Fruit fly (Drosophila melanogaster) whole organism, prepupa: ENCODE data around the gene CG14960.

ENCODE experiments used
- Blimp-1 ChIP-seq: fragments of 200-800 bp; sonication (Bioruptor generic); optimal IDR thresholded peaks from 3 replicates; lab custom pipeline; 2017; ENCODE audit warnings: missing biosample characterization, missing genetic modification characterization, mild to moderate bottlenecking, moderate library complexity, missing genetic modification reagents
- CG10631 ChIP-seq: fragments of 200-800 bp; sonication (Bioruptor generic); optimal IDR thresholded peaks from 2 replicates; lab custom pipeline; 2016; ENCODE audit warnings: missing biosample characterization, missing genetic modification characterization
- CG10669 ChIP-seq: fragments of 200-800 bp; sonication (Bioruptor generic); optimal IDR thresholded peaks from 3 replicates; lab custom pipeline; 2018; ENCODE audit warnings: missing biosample characterization, mild to moderate bottlenecking, missing genetic modification characterization, moderate library complexity
- CG11294 ChIP-seq: fragments of 200-800 bp; sonication (Bioruptor generic); IDR thresholded peaks from 2 replicates; pipeline ENCODE4 v1.3.6; 2022; ENCODE audit warnings: missing biosample characterization, missing genetic modification characterization
- CG11762 ChIP-seq: fragments of 200-800 bp; sonication (Bioruptor generic); optimal IDR thresholded peaks from 3 replicates; lab custom pipeline; 2016; ENCODE audit warnings: missing biosample characterization, missing genetic modification characterization; ENCODE audit not compliant: insufficient read depth
- CG15336 ChIP-seq: fragments of 200-800 bp; sonication (Bioruptor generic); IDR thresholded peaks from 2 replicates; pipeline ENCODE4 v1.3.6; 2022; ENCODE audit warnings: missing biosample characterization, missing genetic modification characterization
- CG16779 ChIP-seq: fragments of 200-800 bp; sonication (Bioruptor generic); optimal IDR thresholded peaks from 3 replicates; lab custom pipeline; 2017; ENCODE audit warnings: missing biosample characterization, mild to moderate bottlenecking, missing genetic modification characterization
- CG3032 ChIP-seq: fragments of 200-800 bp; optimal IDR thresholded peaks from 2 replicates; lab custom pipeline; 2019; ENCODE audit warnings: missing biosample characterization, mild to moderate bottlenecking, missing genetic modification characterization, moderate library complexity
- CG32006 ChIP-seq: fragments of 200-800 bp; sonication (Bioruptor generic); optimal IDR thresholded peaks from 3 replicates; lab custom pipeline; 2017; ENCODE audit warnings: missing biosample characterization, mild to moderate bottlenecking, missing genetic modification characterization
- CG34406 ChIP-seq: fragments of 200-800 bp; sonication (Bioruptor generic); optimal IDR thresholded peaks from 3 replicates; lab custom pipeline; 2016; ENCODE audit warnings: missing biosample characterization, missing genetic modification characterization
- CG3919 ChIP-seq: fragments of 200-800 bp; sonication (Bioruptor generic); optimal IDR thresholded peaks from 3 replicates; lab custom pipeline; 2016; ENCODE audit warnings: missing biosample characterization, missing genetic modification characterization
- CG4318 ChIP-seq: fragments of 200-800 bp; sonication (Bioruptor generic); optimal IDR thresholded peaks from 3 replicates; lab custom pipeline; 2017; ENCODE audit warnings: missing biosample characterization, mild to moderate bottlenecking, missing genetic modification characterization
- CG6163 ChIP-seq: fragments of 200-800 bp; sonication (Bioruptor generic); IDR thresholded peaks from 3 replicates; pipeline ENCODE4 v1.3.6; 2022; ENCODE audit warnings: missing biosample characterization, missing genetic modification characterization
- CG6276 ChIP-seq: fragments of 200-800 bp; sonication (Bioruptor generic); optimal IDR thresholded peaks from 2 replicates; lab custom pipeline; 2017; ENCODE audit warnings: missing biosample characterization, mild to moderate bottlenecking, missing genetic modification characterization
- CG6792 ChIP-seq: fragments of 200-800 bp; sonication (Bioruptor generic); optimal IDR thresholded peaks from 3 replicates; lab custom pipeline; 2016; ENCODE audit warnings: missing biosample characterization, missing genetic modification characterization
- CG7368 ChIP-seq: fragments of 200-800 bp; sonication (Bioruptor generic); optimal IDR thresholded peaks from 3 replicates; lab custom pipeline; 2016; ENCODE audit warnings: missing biosample characterization, missing genetic modification characterization
- CG8319 ChIP-seq: fragments of 200-800 bp; sonication (Bioruptor generic); optimal IDR thresholded peaks from 3 replicates; lab custom pipeline; 2016; ENCODE audit warnings: missing biosample characterization, missing genetic modification characterization
- CG8632 ChIP-seq: fragments of 200-800 bp; sonication (Bioruptor generic); optimal IDR thresholded peaks from 3 replicates; lab custom pipeline; 2016; ENCODE audit warnings: missing biosample characterization, missing genetic modification characterization
- CG9139 ChIP-seq: fragments of 200-800 bp; sonication (Bioruptor generic); optimal IDR thresholded peaks from 3 replicates; lab custom pipeline; 2017; ENCODE audit warnings: missing biosample characterization, mild to moderate bottlenecking, missing genetic modification characterization
- Eip75B ChIP-seq: fragments of 200-800 bp; sonication (Bioruptor generic); optimal IDR thresholded peaks from 3 replicates; lab custom pipeline; 2016; ENCODE audit warnings: missing biosample characterization, missing genetic modification characterization
- Eip78C ChIP-seq: fragments of 200-800 bp; sonication (Bioruptor generic); peaks from one replicate; lab custom pipeline; 2016; ENCODE audit warnings: missing biosample characterization, missing genetic modification characterization
- Eip93F ChIP-seq: fragments of 200-800 bp; sonication (Bioruptor generic); optimal IDR thresholded peaks from 2 replicates; lab custom pipeline; 2016; ENCODE audit warnings: missing biosample characterization, mild to moderate bottlenecking, missing genetic modification characterization
- Ets96B ChIP-seq: fragments of 200-800 bp; optimal IDR thresholded peaks from 2 replicates; lab custom pipeline; 2019; ENCODE audit warnings: missing biosample characterization, mild to moderate bottlenecking, missing genetic modification characterization, moderate library complexity
- Gug ChIP-seq: fragments of 200-800 bp; sonication (Bioruptor generic); IDR thresholded peaks from 2 replicates; pipeline ENCODE4 v1.3.6; 2022; ENCODE audit warnings: missing biosample characterization, missing genetic modification characterization
- Hr38 ChIP-seq: sonication (Bioruptor generic); optimal IDR thresholded peaks from 2 replicates; lab custom pipeline; 2016; ENCODE audit warnings: missing biosample characterization, missing genetic modification characterization
- Hr39 ChIP-seq: fragments of 200-800 bp; sonication (Bioruptor generic); optimal IDR thresholded peaks from 2 replicates; lab custom pipeline; 2016; ENCODE audit warnings: missing biosample characterization, missing genetic modification characterization
- Hr4 ChIP-seq: fragments of 200-800 bp; sonication (Bioruptor generic); optimal IDR thresholded peaks from 3 replicates; lab custom pipeline; 2016; ENCODE audit warnings: missing biosample characterization, missing genetic modification characterization
- Met ChIP-seq: fragments of 200-800 bp; sonication (Bioruptor generic); optimal IDR thresholded peaks from 3 replicates; lab custom pipeline; 2016; ENCODE audit warnings: missing biosample characterization, missing genetic modification characterization
- OdsH ChIP-seq: fragments of 200-800 bp; sonication (Bioruptor generic); optimal IDR thresholded peaks from 3 replicates; lab custom pipeline; 2016; ENCODE audit warnings: missing biosample characterization, missing genetic modification characterization
- Smox ChIP-seq: fragments of 200-800 bp; sonication (Bioruptor generic); optimal IDR thresholded peaks from 3 replicates; lab custom pipeline; 2016; ENCODE audit warnings: missing biosample characterization, missing genetic modification characterization
- Sox14 ChIP-seq: fragments of 200-800 bp; sonication (Bioruptor generic); optimal IDR thresholded peaks from 3 replicates; lab custom pipeline; 2016; ENCODE audit warnings: missing biosample characterization, missing genetic modification characterization
- Sox15 ChIP-seq: fragments of 200-800 bp; sonication (Bioruptor generic); optimal IDR thresholded peaks from 3 replicates; lab custom pipeline; 2016; ENCODE audit warnings: missing biosample characterization, missing genetic modification characterization
- achi ChIP-seq: fragments of 200-800 bp; sonication (Bioruptor generic); optimal IDR thresholded peaks from 3 replicates; lab custom pipeline; 2016; ENCODE audit warnings: missing biosample characterization, missing genetic modification characterization
- acj6 ChIP-seq: fragments of 200-800 bp; sonication (Bioruptor generic); optimal IDR thresholded peaks from 3 replicates; lab custom pipeline; 2016; ENCODE audit warnings: missing biosample characterization, missing genetic modification characterization
- cyc ChIP-seq: fragments of 200-800 bp; sonication (Bioruptor generic); optimal IDR thresholded peaks from 3 replicates; lab custom pipeline; 2016; ENCODE audit warnings: missing biosample characterization, missing genetic modification characterization
- eg ChIP-seq: fragments of 200-800 bp; sonication (Bioruptor generic); IDR thresholded peaks from 3 replicates; pipeline ENCODE4 v1.3.6; 2022; ENCODE audit warnings: missing biosample characterization, missing genetic modification characterization
- esn ChIP-seq: fragments of 200-800 bp; sonication (Bioruptor generic); optimal IDR thresholded peaks from 2 replicates; lab custom pipeline; 2016; ENCODE audit warnings: missing biosample characterization, mild to moderate bottlenecking, missing genetic modification characterization, moderate library complexity
- fd59A ChIP-seq: fragments of 200-800 bp; sonication (Bioruptor generic); optimal IDR thresholded peaks from 2 replicates; lab custom pipeline; 2017; ENCODE audit warnings: missing biosample characterization, mild to moderate bottlenecking, missing genetic modification characterization, missing genetic modification reagents
- fd85E ChIP-seq: fragments of 200-800 bp; sonication (Bioruptor generic); optimal IDR thresholded peaks from 3 replicates; lab custom pipeline; 2016; ENCODE audit warnings: missing biosample characterization, missing genetic modification characterization
- fkh ChIP-seq: fragments of 200-800 bp; sonication (Bioruptor generic); optimal IDR thresholded peaks from 3 replicates; lab custom pipeline; 2017; ENCODE audit warnings: missing biosample characterization, mild to moderate bottlenecking, missing genetic modification characterization, moderate library complexity
- lz ChIP-seq: fragments of 200-800 bp; sonication (Bioruptor generic); optimal IDR thresholded peaks from 3 replicates; lab custom pipeline; 2016; ENCODE audit warnings: missing biosample characterization, missing genetic modification characterization
- net ChIP-seq: fragments of 200-800 bp; sonication (Bioruptor generic); optimal IDR thresholded peaks from 3 replicates; lab custom pipeline; 2016; ENCODE audit warnings: missing biosample characterization, missing genetic modification characterization
- pdm3 ChIP-seq: fragments of 200-800 bp; sonication (Bioruptor generic); optimal IDR thresholded peaks from 3 replicates; lab custom pipeline; 2016; ENCODE audit warnings: missing biosample characterization, missing genetic modification characterization
- spab ChIP-seq: fragments of 200-800 bp; sonication (Bioruptor generic); optimal IDR thresholded peaks from 2 replicates; lab custom pipeline; 2017; ENCODE audit warnings: missing biosample characterization, mild to moderate bottlenecking, missing genetic modification characterization, missing genetic modification reagents
- ss ChIP-seq, 2 experiments: fragments of 200-800 bp; sonication (Bioruptor generic); optimal IDR thresholded peaks; 2 replicates in 1 of 2; 3 replicates in 1 of 2; lab custom pipeline; 2017 to 2018; ENCODE audit warnings: mild to moderate bottlenecking in 2 of 2, missing biosample characterization in 2 of 2, missing genetic modification characterization in 2 of 2, moderate library complexity in 1 of 2
- svp ChIP-seq: fragments of 200-800 bp; sonication (Bioruptor generic); peaks from one replicate; lab custom pipeline; 2016; ENCODE audit warnings: missing biosample characterization, missing genetic modification characterization
- topi ChIP-seq: fragments of 200-800 bp; sonication (Bioruptor generic); optimal IDR thresholded peaks from 3 replicates; lab custom pipeline; 2016; ENCODE audit warnings: missing biosample characterization, missing genetic modification characterization

CG14960 gene

dm6 chr3L:3300345-3300744 lies 29.5 kb downstream of the CG14960 start (continued):
- TF ChIP-seq ss (GFP tag; optimal IDR thresholded peaks at IDR 0.05; lab: Kevin White, UChicago), result no peak
- TF ChIP-seq CG3919, result peak; percentile 64
- TF ChIP-seq fd59A, result no peak
- TF ChIP-seq CG9139 (GFP tag; lab: Kevin White, UChicago), result no peak
- no peak for TF ChIP-seq Gug (GFP tag; lab: Robert Waterston, UW)
- TF ChIP-seq lz (GFP tag; lab: Kevin White, UChicago), result peak; percentile 67
- peak; percentile 78 for TF ChIP-seq cyc
- peak; percentile 47 for TF ChIP-seq CG34406 (GFP tag; lab: Kevin White, UChicago)
- TF ChIP-seq Sox15 (GFP tag; lab: Kevin White, UChicago), result no peak
- no peak for TF ChIP-seq spab (GFP tag; lab: Kevin White, UChicago)
- peak; percentile 33 for TF ChIP-seq CG10631 (GFP tag; lab: Kevin White, UChicago)
- peak; percentile 53 for TF ChIP-seq Hr4 (GFP tag; lab: Kevin White, UChicago)
- no peak for TF ChIP-seq Eip93F (GFP tag; lab: Kevin White, UChicago)
- peak; percentile 13 for TF ChIP-seq acj6 (GFP tag; lab: Kevin White, UChicago)
- TF ChIP-seq Eip78C (GFP tag; lab: Kevin White, UChicago), result peak; percentile 69
- no peak for TF ChIP-seq CG11294 (GFP tag; lab: Robert Waterston, UW)
- TF ChIP-seq eg (GFP tag; lab: Robert Waterston, UW), result peak; percentile 79
- peak; percentile 31 for TF ChIP-seq CG6276 (GFP tag; lab: Kevin White, UChicago)
- TF ChIP-seq Smox (GFP tag; lab: Kevin White, UChicago), result peak; percentile 50
- TF ChIP-seq CG4318 (GFP tag; lab: Kevin White, UChicago), result no peak
- no peak for TF ChIP-seq CG6163 (GFP tag; lab: Robert Waterston, UW)
- TF ChIP-seq Blimp-1 (GFP tag; lab: Kevin White, UChicago), result peak; percentile 12
- peak; percentile 84 for TF ChIP-seq svp
- no peak for TF ChIP-seq Eip75B (GFP tag; lab: Kevin White, UChicago)

- TF ChIP-seq svp, result peak; percentile 62
- peak; percentile 4 for TF ChIP-seq Ets96B (tag; lab: Kevin White, UChicago)
- TF ChIP-seq CG6792 (GFP tag; lab: Kevin White, UChicago), result peak; percentile 24
- peak; percentile 16 for TF ChIP-seq Hr39
- peak; percentile 43; the same call in 1 of the 2 replicates for TF ChIP-seq CG11294 (GFP tag; lab: Robert Waterston, UW)
- TF ChIP-seq CG8632 (GFP tag; lab: Kevin White, UChicago), result no peak
- peak; percentile 17 for TF ChIP-seq lz (GFP tag; lab: Kevin White, UChicago)
- TF ChIP-seq achi (GFP tag; lab: Kevin White, UChicago), result peak; percentile 42
- peak; percentile 27 for TF ChIP-seq topi (GFP tag; lab: Kevin White, UChicago)
- peak; percentile 59 for TF ChIP-seq Gug (GFP tag; lab: Robert Waterston, UW)
- TF ChIP-seq OdsH (GFP tag; lab: Kevin White, UChicago), result peak; percentile 63
- TF ChIP-seq Eip75B (GFP tag; lab: Kevin White, UChicago), result peak; percentile 19
- TF ChIP-seq esn (GFP tag; lab: Kevin White, UChicago), result peak; percentile 13
- peak; percentile 74 for TF ChIP-seq CG32006 (GFP tag; lab: Kevin White, UChicago)
- peak; percentile 83 for TF ChIP-seq CG15336 (GFP tag; lab: Robert Waterston, UW)
- no peak for TF ChIP-seq fd85E (GFP tag; lab: Kevin White, UChicago)
- no peak for TF ChIP-seq CG8319 (GFP tag; lab: Kevin White, UChicago)
- TF ChIP-seq Smox (GFP tag; lab: Kevin White, UChicago), result peak; percentile 14
- peak; percentile 39 for TF ChIP-seq net (GFP tag; lab: Kevin White, UChicago)
- peak; percentile 32 for TF ChIP-seq Met (GFP tag; lab: Kevin White, UChicago)
- TF ChIP-seq Sox14 (GFP tag; lab: Kevin White, UChicago), result peak; percentile 45
- TF ChIP-seq fkh, result peak; percentile 92
- TF ChIP-seq CG9139 (GFP tag; lab: Kevin White, UChicago), result no peak
- TF ChIP-seq Eip93F (GFP tag; lab: Kevin White, UChicago), result no peak
- no peak for TF ChIP-seq CG7368 (GFP tag; lab: Kevin White, UChicago)
- TF ChIP-seq CG3919, result peak; percentile 36
- TF ChIP-seq fd59A, result no peak
- peak; percentile 77 for TF ChIP-seq CG6276 (GFP tag; lab: Kevin White, UChicago)
- no peak for TF ChIP-seq Hr38 (GFP tag; lab: Kevin White, UChicago)
- no peak for TF ChIP-seq CG3032
- no peak for TF ChIP-seq CG11762 (GFP tag; lab: Kevin White, UChicago)
- TF ChIP-seq CG34406 (GFP tag; lab: Kevin White, UChicago), result no peak
- no peak for TF ChIP-seq CG16779 (tag; lab: Kevin White, UChicago)
- TF ChIP-seq cyc, result no peak
- peak; percentile 53 for TF ChIP-seq CG4318 (GFP tag; lab: Kevin White, UChicago)
- no peak for TF ChIP-seq CG10669
- peak; percentile 61 for TF ChIP-seq Eip78C (GFP tag; lab: Kevin White, UChicago)
- peak; percentile 52 for TF ChIP-seq pdm3 (GFP tag; lab: Kevin White, UChicago)
- TF ChIP-seq spab (GFP tag; lab: Kevin White, UChicago), result no peak
These were observed 30.4 kb downstream of the CG14960 start for dm6 chr3L:3301171-3301738.
